Worm (Caenorhabditis elegans): ENCODE results near the gene str-115.

- TF ChIP-seq ceh-82 (tag; optimal IDR thresholded peaks at IDR 0.05) (no peak), snpc-4 (tag; optimal IDR thresholded peaks at IDR 0.05) (no peak), alr-1 (tag; optimal IDR thresholded peaks at IDR 0.05; ENCODE audit: borderline replicate concordance) (no peak)
Measured at ce11 chrV:11244539-11244938, 24.4 kb upstream of the str-115 start, which contains the start of gene mxl-1.
